Fruit fly (Drosophila melanogaster) whole organism, embryonic: ENCODE measurements around the gene Ctr9.
A peak's percentile ranks its signal among the peaks of the same experiment; 100 is the strongest.

Source experiments
- CG10431 ChIP-seq: fragments of 200-800 bp; sonication (Bioruptor generic); optimal IDR thresholded peaks from 3 replicates; lab custom pipeline; 2018; ENCODE audit warnings: missing biosample characterization, mild to moderate bottlenecking, missing genetic modification characterization
- CG12391 ChIP-seq: fragments of 200-800 bp; sonication (Bioruptor generic); optimal IDR thresholded peaks from 3 replicates; lab custom pipeline; 2018; ENCODE audit warnings: missing biosample characterization, mild to moderate bottlenecking, missing genetic modification characterization, moderate library complexity
- CG13287 ChIP-seq: fragments of 200-800 bp; sonication (Bioruptor generic); IDR thresholded peaks from 2 replicates; pipeline ENCODE4 v1.3.6; 2022; ENCODE audit warnings: missing biosample characterization, missing genetic modification characterization; ENCODE audit not compliant: partially characterized antibody
- CG13624 ChIP-seq: fragments of 200-800 bp; sonication (Bioruptor generic); optimal IDR thresholded peaks from 2 replicates; lab custom pipeline; 2016; ENCODE audit warnings: missing biosample characterization, missing genetic modification characterization
- CG14710 ChIP-seq: fragments of 200-800 bp; sonication (Bioruptor generic); optimal IDR thresholded peaks from 3 replicates; lab custom pipeline; 2019; ENCODE audit warnings: missing biosample characterization, mild to moderate bottlenecking, missing genetic modification characterization, moderate library complexity
- CG15269 ChIP-seq: fragments of 200-800 bp; sonication (Bioruptor generic); optimal IDR thresholded peaks from 2 replicates; lab custom pipeline; 2018; ENCODE audit warnings: missing biosample characterization, mild to moderate bottlenecking, missing genetic modification characterization, moderate library complexity
- CG15514 ChIP-seq: fragments of 200-800 bp; sonication (Bioruptor generic); optimal IDR thresholded peaks from 3 replicates; lab custom pipeline; 2017; ENCODE audit warnings: missing biosample characterization, missing genetic modification characterization, mild to moderate bottlenecking, moderate library complexity, missing genetic modification reagents
- CG1603 ChIP-seq: fragments of 200-800 bp; sonication (Bioruptor generic); optimal IDR thresholded peaks from 2 replicates; lab custom pipeline; 2019; ENCODE audit warnings: missing biosample characterization, mild to moderate bottlenecking, missing genetic modification characterization, moderate library complexity
- CG16813 ChIP-seq: fragments of 200-800 bp; sonication (Bioruptor generic); IDR thresholded peaks from 3 replicates; pipeline ENCODE4 v1.3.6; 2022; ENCODE audit warnings: missing biosample characterization, missing genetic modification characterization; ENCODE audit not compliant: partially characterized antibody
- CG18262 ChIP-seq: fragments of 200-800 bp; optimal IDR thresholded peaks from 3 replicates; lab custom pipeline; 2019; ENCODE audit warnings: missing biosample characterization, mild to moderate bottlenecking, missing genetic modification characterization, moderate library complexity
- CG2712 ChIP-seq: fragments of 200-800 bp; optimal IDR thresholded peaks from 3 replicates; lab custom pipeline; 2019; ENCODE audit warnings: missing biosample characterization, mild to moderate bottlenecking, missing genetic modification characterization, moderate library complexity
- CG2875 ChIP-seq: fragments of 200-800 bp; sonication (Bioruptor generic); optimal IDR thresholded peaks from 2 replicates; lab custom pipeline; 2017; ENCODE audit warnings: missing biosample characterization, mild to moderate bottlenecking, missing genetic modification characterization, missing genetic modification reagents
- CG3065 ChIP-seq: fragments of 200-800 bp; sonication (Bioruptor generic); optimal IDR thresholded peaks from 2 replicates; lab custom pipeline; 2016; ENCODE audit warnings: missing biosample characterization, missing genetic modification characterization
- CG3163 ChIP-seq: fragments of 200-800 bp; sonication (Bioruptor generic); optimal IDR thresholded peaks from 3 replicates; lab custom pipeline; 2016; ENCODE audit warnings: missing biosample characterization, missing genetic modification characterization
- CG32532 ChIP-seq: fragments of 200-800 bp; sonication (Bioruptor generic); IDR thresholded peaks from 2 replicates; pipeline ENCODE4 v1.3.6; 2022; ENCODE audit warnings: missing biosample characterization, missing genetic modification characterization
- CG33213 ChIP-seq: fragments of 200-800 bp; sonication (Bioruptor generic); optimal IDR thresholded peaks from 3 replicates; lab custom pipeline; 2016; ENCODE audit warnings: missing biosample characterization, missing genetic modification characterization
- CG34224 ChIP-seq: fragments of 200-800 bp; sonication (Bioruptor generic); IDR thresholded peaks from 3 replicates; pipeline ENCODE4 v1.3.6; 2022; ENCODE audit warnings: missing biosample characterization, missing genetic modification characterization; ENCODE audit not compliant: partially characterized antibody
- CG34376 ChIP-seq: fragments of 200-800 bp; sonication (Bioruptor generic); optimal IDR thresholded peaks from 2 replicates; lab custom pipeline; 2018; ENCODE audit warnings: missing biosample characterization, mild to moderate bottlenecking, missing genetic modification characterization
- CG4282 ChIP-seq: fragments of 200-800 bp; sonication (Bioruptor generic); optimal IDR thresholded peaks from 2 replicates; lab custom pipeline; 2016; ENCODE audit warnings: missing biosample characterization, missing genetic modification characterization
- CG4854 ChIP-seq: fragments of 200-800 bp; sonication (Bioruptor generic); optimal IDR thresholded peaks from 2 replicates; lab custom pipeline; 2016; ENCODE audit warnings: missing biosample characterization, missing genetic modification characterization, inconsistent platforms
- CG7271 ChIP-seq: fragments of 200-800 bp; sonication (Bioruptor generic); optimal IDR thresholded peaks from 2 replicates; lab custom pipeline; 2018; ENCODE audit warnings: missing biosample characterization, mild to moderate bottlenecking, missing genetic modification characterization, moderate library complexity
- CG8924 ChIP-seq: fragments of 200-800 bp; optimal IDR thresholded peaks from 3 replicates; lab custom pipeline; 2019; ENCODE audit warnings: missing biosample characterization, mild to moderate bottlenecking, missing genetic modification characterization, moderate library complexity
- CG9932 ChIP-seq: fragments of 200-800 bp; sonication (Bioruptor generic); IDR thresholded peaks from 2 replicates; pipeline ENCODE4 v1.3.6; 2022; ENCODE audit warnings: missing biosample characterization, missing genetic modification characterization
- Dll ChIP-seq: fragments of 200-800 bp; sonication (Bioruptor generic); IDR thresholded peaks from 4 replicates; pipeline ENCODE4 v1.3.6; 2022; ENCODE audit warnings: missing biosample characterization, missing genetic modification characterization; ENCODE audit not compliant: partially characterized antibody
- Doc3 ChIP-seq: fragments of 200-800 bp; sonication (Bioruptor generic); IDR thresholded peaks from 3 replicates; pipeline ENCODE4 v1.3.6; 2022; ENCODE audit warnings: missing biosample characterization, missing genetic modification characterization; ENCODE audit not compliant: partially characterized antibody
- E2f2 ChIP-seq: fragments of 200-800 bp; sonication (Bioruptor generic); IDR thresholded peaks from 2 replicates; pipeline ENCODE4 v1.3.6; 2022; ENCODE audit warnings: missing biosample characterization, missing genetic modification characterization
- Fer1 ChIP-seq: fragments of 200-800 bp; sonication (Bioruptor generic); optimal IDR thresholded peaks from 2 replicates; lab custom pipeline; 2017; ENCODE audit warnings: missing biosample characterization, mild to moderate bottlenecking, missing genetic modification characterization
- HLHmδ ChIP-seq: fragments of 200-800 bp; sonication (Bioruptor generic); optimal IDR thresholded peaks from 2 replicates; lab custom pipeline; 2018; ENCODE audit warnings: missing biosample characterization, mild to moderate bottlenecking, missing genetic modification characterization, moderate library complexity
- MBD-R2 ChIP-seq: fragments of 200-800 bp; sonication (Bioruptor generic); IDR thresholded peaks from 2 replicates; pipeline ENCODE4 v1.3.6; 2022; ENCODE audit warnings: missing biosample characterization, missing genetic modification characterization
- MESR4 ChIP-seq: fragments of 200-800 bp; sonication (Bioruptor generic); optimal IDR thresholded peaks from 2 replicates; lab custom pipeline; 2018; ENCODE audit warnings: missing biosample characterization, mild to moderate bottlenecking, missing genetic modification characterization, moderate library complexity
- MTF-1 ChIP-seq: fragments of 200-800 bp; sonication (Bioruptor generic); optimal IDR thresholded peaks from 2 replicates; lab custom pipeline; 2018; ENCODE audit warnings: missing biosample characterization, mild to moderate bottlenecking, missing genetic modification characterization, borderline replicate concordance
- Myb ChIP-seq: fragments of 200-800 bp; sonication (Bioruptor generic); optimal IDR thresholded peaks from 2 replicates; lab custom pipeline; 2016; ENCODE audit warnings: missing biosample characterization, missing genetic modification characterization
- Nf-YC ChIP-seq: fragments of 200-800 bp; optimal IDR thresholded peaks from 3 replicates; lab custom pipeline; 2019; ENCODE audit warnings: missing biosample characterization, mild to moderate bottlenecking, missing genetic modification characterization, moderate library complexity
- Rfx ChIP-seq: fragments of 200-800 bp; sonication (Bioruptor generic); IDR thresholded peaks from 2 replicates; pipeline ENCODE4 v1.3.6; 2022; ENCODE audit warnings: missing biosample characterization, missing genetic modification characterization
- Side ChIP-seq: fragments of 200-800 bp; sonication (Bioruptor generic); optimal IDR thresholded peaks from 2 replicates; lab custom pipeline; 2016; ENCODE audit warnings: missing biosample characterization, missing genetic modification characterization
- Six4 ChIP-seq: fragments of 200-800 bp; sonication (Bioruptor generic); optimal IDR thresholded peaks from 2 replicates; lab custom pipeline; 2016; ENCODE audit warnings: missing biosample characterization, missing genetic modification characterization
- dan ChIP-seq: fragments of 200-800 bp; sonication (Bioruptor generic); IDR thresholded peaks from 2 replicates; pipeline ENCODE4 v1.3.6; 2022; ENCODE audit warnings: missing biosample characterization, missing genetic modification characterization
- grau ChIP-seq: fragments of 200-800 bp; optimal IDR thresholded peaks from 3 replicates; lab custom pipeline; 2019; ENCODE audit warnings: missing biosample characterization, mild to moderate bottlenecking, missing genetic modification characterization, moderate library complexity
- insv ChIP-seq, 2 experiments: fragments of 200-800 bp; sonication (Bioruptor generic); optimal IDR thresholded peaks; 3 replicates each; lab custom pipeline; 2016 to 2018; ENCODE audit warnings: missing biosample characterization in 2 of 2, missing genetic modification characterization in 2 of 2
- p53 ChIP-seq: fragments of 200-800 bp; sonication (Bioruptor generic); optimal IDR thresholded peaks from 2 replicates; lab custom pipeline; 2016; ENCODE audit warnings: missing biosample characterization, missing genetic modification characterization
- pb ChIP-seq: fragments of 200-800 bp; sonication (Bioruptor generic); optimal IDR thresholded peaks from 3 replicates; lab custom pipeline; 2016; ENCODE audit warnings: missing biosample characterization, missing genetic modification characterization
- pzg ChIP-seq: fragments of 200-800 bp; sonication (Bioruptor generic); optimal IDR thresholded peaks from 3 replicates; lab custom pipeline; 2018; ENCODE audit warnings: missing biosample characterization, mild to moderate bottlenecking, missing genetic modification characterization, moderate library complexity
- rib ChIP-seq: fragments of 200-800 bp; sonication (Bioruptor generic); IDR thresholded peaks from 2 replicates; pipeline ENCODE4 v1.3.6; 2022; ENCODE audit warnings: missing biosample characterization, missing genetic modification characterization
- ro ChIP-seq: fragments of 200-800 bp; sonication (Bioruptor generic); IDR thresholded peaks from 2 replicates; pipeline ENCODE4 v1.3.6; 2022; ENCODE audit warnings: missing biosample characterization, missing genetic modification characterization
- sd ChIP-seq: fragments of 200-800 bp; sonication (Bioruptor generic); optimal IDR thresholded peaks from 3 replicates; lab custom pipeline; 2018; ENCODE audit warnings: missing biosample characterization, mild to moderate bottlenecking, missing genetic modification characterization, moderate library complexity
- sens-2 ChIP-seq: fragments of 200-800 bp; sonication (Bioruptor generic); IDR thresholded peaks from 2 replicates; pipeline ENCODE4 v1.3.6; 2022; ENCODE audit warnings: missing biosample characterization, missing genetic modification characterization
- sna ChIP-seq: fragments of 200-800 bp; sonication (Bioruptor generic); IDR thresholded peaks from 2 replicates; pipeline ENCODE4 v1.3.6; 2022; ENCODE audit warnings: missing biosample characterization, missing genetic modification characterization; ENCODE audit not compliant: partially characterized antibody
- trem ChIP-seq: fragments of 200-800 bp; optimal IDR thresholded peaks from 3 replicates; lab custom pipeline; 2019; ENCODE audit warnings: missing biosample characterization, mild to moderate bottlenecking, missing genetic modification characterization, moderate library complexity
- vnd ChIP-seq: fragments of 200-800 bp; sonication (Bioruptor generic); IDR thresholded peaks from 3 replicates; pipeline ENCODE4 v1.3.6; 2022; ENCODE audit warnings: missing biosample characterization, missing genetic modification characterization; ENCODE audit not compliant: partially characterized antibody

The Ctr9 gene

DNA sequence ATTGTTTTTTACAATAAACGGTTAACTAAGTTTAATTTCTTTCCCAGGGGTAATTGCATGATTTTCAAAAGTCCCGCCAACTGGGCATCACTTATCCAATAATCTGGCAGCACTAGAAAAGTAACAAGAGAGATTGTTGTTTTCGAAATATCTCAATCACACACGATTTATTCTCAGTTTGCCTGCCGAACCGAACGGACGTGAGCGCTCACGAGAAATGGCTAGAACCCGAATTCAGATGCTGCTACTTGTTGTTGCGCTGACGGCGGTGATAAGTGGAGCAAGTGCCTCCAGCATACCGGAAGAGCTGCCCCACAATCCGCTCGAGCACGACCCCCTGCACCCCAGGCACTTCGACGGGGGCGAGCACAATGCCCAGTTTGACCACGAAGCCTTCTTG is 8.5 kb upstream of the Ctr9 start, which contains the start of gene scf (continued):
- TF ChIP-seq CG2712 (tag; lab: Kevin White, UChicago) (peak; percentile 11), dan (GFP tag; lab: Robert Waterston, UW) (no peak), MBD-R2 (GFP tag; lab: Robert Waterston, UW) (peak; percentile 27), Rfx (peak; percentile 59), CG34224 (peak; percentile 50), pb (GFP tag; lab: Kevin White, UChicago) (peak; percentile 41), vnd (GFP tag; lab: Robert Waterston, UW) (peak; percentile 44; the same call in 1 of the 3 replicates), rib (0 out of 2 replicates have a peak, but pooled peaks have one; percentile 13), CG4854 (GFP tag; lab: Kevin White, UChicago) (no peak), CG16813 (GFP tag; lab: Robert Waterston, UW) (peak; percentile 33; the same call in 1 of the 3 replicates), CG15514 (peak; percentile 96), HLHmδ (GFP tag; lab: Kevin White, UChicago) (peak; percentile 35), CG32532 (GFP tag; lab: Robert Waterston, UW) (0 out of 2 replicates have a peak, but pooled peaks have one; percentile 52), Doc3 (GFP tag; lab: Robert Waterston, UW) (peak; percentile 28; the same call in 1 of the 3 replicates), sd (no peak), CG4282 (GFP tag; lab: Kevin White, UChicago) (peak; percentile 28), Myb (GFP tag; lab: Kevin White, UChicago) (peak; percentile 20), CG34376 (GFP tag; lab: Kevin White, UChicago) (peak; percentile 55), CG14710 (tag; lab: Kevin White, UChicago) (peak; percentile 36), E2f2 (GFP tag; lab: Robert Waterston, UW) (peak; percentile 96), CG10431 (GFP tag; lab: Kevin White, UChicago) (no peak), CG7271 (no peak), CG2875 (GFP tag; lab: Kevin White, UChicago) (no peak), p53 (peak; percentile 2), CG13287 (peak; percentile 63), CG13624 (GFP tag; lab: Kevin White, UChicago) (peak; percentile 11), Dll (GFP tag; lab: Robert Waterston, UW) (peak; percentile 58; the same call in 3 of the 4 replicates), CG15269 (tag; lab: Kevin White, UChicago) (no peak), CG12391 (tag; lab: Kevin White, UChicago) (no peak), CG3163 (GFP tag; lab: Kevin White, UChicago) (peak; percentile 37), CG3065 (GFP tag; lab: Kevin White, UChicago) (no peak), CG33213 (GFP tag; lab: Kevin White, UChicago) (peak; percentile 13), sna (GFP tag; lab: Robert Waterston, UW) (peak; percentile 15; the same call in 1 of the 2 replicates), Nf-YC (tag; lab: Kevin White, UChicago) (peak; percentile 19), Side (GFP tag; lab: Kevin White, UChicago) (no peak), CG1603 (peak; percentile 44), Fer1 (GFP tag; lab: Kevin White, UChicago) (peak; percentile 35), MTF-1 (GFP tag; lab: Kevin White, UChicago) (peak; percentile 24), MESR4 (GFP tag; lab: Kevin White, UChicago) (peak; percentile 64), sens-2 (GFP tag; lab: Robert Waterston, UW) (0 out of 2 replicates have a peak, but pooled peaks have one; percentile 11), Six4 (GFP tag; lab: Kevin White, UChicago) (peak; percentile 4), pzg (GFP tag; lab: Kevin White, UChicago) (peak; percentile 59), trem (tag; lab: Kevin White, UChicago) (peak; percentile 71), CG18262 (tag; lab: Kevin White, UChicago) (peak; percentile 13), CG9932 (GFP tag; lab: Robert Waterston, UW) (peak; percentile 36), CG8924 (tag; lab: Kevin White, UChicago) (peak; percentile 15), grau (tag; lab: Kevin White, UChicago) (peak; percentile 28), ro (GFP tag; lab: Robert Waterston, UW) (peak; percentile 40; the same call in 1 of the 2 replicates), insv (GFP tag; optimal IDR thresholded peaks at IDR 0.05; lab: Kevin White, UChicago) (peak in 1 of 2 experiments; percentile 20)
